Fruit fly (Drosophila melanogaster) whole organism, embryonic: ENCODE results near the gene holn1.

Experiments
- BEAF-32 ChIP-seq: fragments of 200-800 bp; sonication (Bioruptor generic); optimal IDR thresholded peaks from 3 replicates; lab custom pipeline; 2017; ENCODE audit warnings: missing biosample characterization, missing genetic modification characterization, mild to moderate bottlenecking, moderate library complexity, missing genetic modification reagents
- Bgb ChIP-seq: fragments of 200-800 bp; sonication (Bioruptor generic); IDR thresholded peaks from 2 replicates; pipeline ENCODE4 v1.3.6; 2022; ENCODE audit warnings: missing biosample characterization, missing genetic modification characterization; ENCODE audit not compliant: partially characterized antibody
- CG11723 ChIP-seq: fragments of 200-800 bp; sonication (Bioruptor generic); optimal IDR thresholded peaks from 2 replicates; lab custom pipeline; 2017; ENCODE audit warnings: missing biosample characterization, mild to moderate bottlenecking, missing genetic modification characterization
- CG1233 ChIP-seq: fragments of 200-800 bp; sonication (Bioruptor generic); optimal IDR thresholded peaks from 4 replicates; lab custom pipeline; 2018; ENCODE audit warnings: missing biosample characterization, mild to moderate bottlenecking, missing genetic modification characterization
- CG1647 ChIP-seq: fragments of 200-800 bp; sonication (Bioruptor generic); optimal IDR thresholded peaks from 3 replicates; lab custom pipeline; 2016; ENCODE audit warnings: missing biosample characterization, missing genetic modification characterization
- CG17328 ChIP-seq: fragments of 200-800 bp; sonication (Bioruptor generic); IDR thresholded peaks from 2 replicates; pipeline ENCODE4 v1.3.6; 2022; ENCODE audit warnings: missing biosample characterization, missing genetic modification characterization
- CG17802 ChIP-seq: fragments of 200-800 bp; sonication (Bioruptor generic); optimal IDR thresholded peaks from 2 replicates; lab custom pipeline; 2018; ENCODE audit warnings: missing biosample characterization, mild to moderate bottlenecking, missing genetic modification characterization, moderate library complexity
- CG2202 ChIP-seq: fragments of 200-800 bp; sonication (Bioruptor generic); optimal IDR thresholded peaks from 2 replicates; lab custom pipeline; 2018; ENCODE audit warnings: missing biosample characterization, mild to moderate bottlenecking, missing genetic modification characterization
- CG31365 ChIP-seq: fragments of 200-800 bp; sonication (Bioruptor generic); optimal IDR thresholded peaks from 2 replicates; lab custom pipeline; 2018; ENCODE audit warnings: missing biosample characterization, mild to moderate bottlenecking, missing genetic modification characterization
- CG3163 ChIP-seq: fragments of 200-800 bp; sonication (Bioruptor generic); optimal IDR thresholded peaks from 3 replicates; lab custom pipeline; 2016; ENCODE audit warnings: missing biosample characterization, missing genetic modification characterization
- CG33213 ChIP-seq: fragments of 200-800 bp; sonication (Bioruptor generic); optimal IDR thresholded peaks from 3 replicates; lab custom pipeline; 2016; ENCODE audit warnings: missing biosample characterization, missing genetic modification characterization
- CG34224 ChIP-seq: fragments of 200-800 bp; sonication (Bioruptor generic); IDR thresholded peaks from 3 replicates; pipeline ENCODE4 v1.3.6; 2022; ENCODE audit warnings: missing biosample characterization, missing genetic modification characterization; ENCODE audit not compliant: partially characterized antibody
- CG6813 ChIP-seq: fragments of 200-800 bp; sonication (Bioruptor generic); optimal IDR thresholded peaks from 2 replicates; lab custom pipeline; 2017; ENCODE audit warnings: missing biosample characterization, missing genetic modification characterization, mild to moderate bottlenecking, moderate library complexity, missing genetic modification reagents
- CG7745 ChIP-seq: fragments of 200-800 bp; sonication (Bioruptor generic); optimal IDR thresholded peaks from 2 replicates; lab custom pipeline; 2018; ENCODE audit warnings: missing biosample characterization, mild to moderate bottlenecking, missing genetic modification characterization, moderate library complexity
- CG8089 ChIP-seq: fragments of 200-800 bp; sonication (Bioruptor generic); optimal IDR thresholded peaks from 3 replicates; lab custom pipeline; 2016; ENCODE audit warnings: missing biosample characterization, missing genetic modification characterization
- CG8281 ChIP-seq: fragments of 200-800 bp; sonication (Bioruptor generic); optimal IDR thresholded peaks from 2 replicates; lab custom pipeline; 2018; ENCODE audit warnings: missing biosample characterization, mild to moderate bottlenecking, missing genetic modification characterization, moderate library complexity
- CG8765 ChIP-seq: fragments of 200-800 bp; sonication (Bioruptor generic); IDR thresholded peaks from 2 replicates; pipeline ENCODE4 v1.3.6; 2022; ENCODE audit warnings: missing biosample characterization, missing genetic modification characterization
- D ChIP-seq, 2 experiments: fragments of 200-800 bp in 1 of 2; fragments of >200 bp in 1 of 2; sonication (Bioruptor generic) in 1 of 2; optimal IDR thresholded peaks; 2 replicates in 1 of 2; 3 replicates in 1 of 2; lab custom pipeline; 2017; ENCODE audit warnings: mild to moderate bottlenecking in 1 of 2, missing biosample characterization in 1 of 2, missing genetic modification characterization in 1 of 2, missing genetic modification reagents in 1 of 2
- Doc3 ChIP-seq: fragments of 200-800 bp; sonication (Bioruptor generic); IDR thresholded peaks from 3 replicates; pipeline ENCODE4 v1.3.6; 2022; ENCODE audit warnings: missing biosample characterization, missing genetic modification characterization; ENCODE audit not compliant: partially characterized antibody
- Ets97D ChIP-seq: fragments of 200-800 bp; sonication (Bioruptor generic); optimal IDR thresholded peaks from 3 replicates; lab custom pipeline; 2016; ENCODE audit warnings: missing biosample characterization, missing genetic modification characterization
- GATAe ChIP-seq: fragments of 200-800 bp; sonication (Bioruptor generic); conservative IDR thresholded peaks from 2 replicates; pipeline ENCODE4 v1.3.6; 2022; ENCODE audit warnings: missing biosample characterization, missing genetic modification characterization
- MBD-R2 ChIP-seq: fragments of 200-800 bp; sonication (Bioruptor generic); IDR thresholded peaks from 2 replicates; pipeline ENCODE4 v1.3.6; 2022; ENCODE audit warnings: missing biosample characterization, missing genetic modification characterization
- Myb ChIP-seq: fragments of 200-800 bp; sonication (Bioruptor generic); optimal IDR thresholded peaks from 2 replicates; lab custom pipeline; 2016; ENCODE audit warnings: missing biosample characterization, missing genetic modification characterization
- NfI ChIP-seq: fragments of 200-800 bp; sonication (Bioruptor generic); optimal IDR thresholded peaks from 3 replicates; lab custom pipeline; 2018; ENCODE audit warnings: missing biosample characterization, mild to moderate bottlenecking, missing genetic modification characterization, moderate library complexity
- Poxn ChIP-seq: fragments of 200-800 bp; sonication (Bioruptor generic); IDR thresholded peaks from 2 replicates; pipeline ENCODE4 v1.3.6; 2022; ENCODE audit warnings: missing biosample characterization, missing genetic modification characterization
- Rfx ChIP-seq: fragments of 200-800 bp; sonication (Bioruptor generic); IDR thresholded peaks from 2 replicates; pipeline ENCODE4 v1.3.6; 2022; ENCODE audit warnings: missing biosample characterization, missing genetic modification characterization
- Rx ChIP-seq: fragments of 200-800 bp; sonication (Bioruptor generic); IDR thresholded peaks from 2 replicates; pipeline ENCODE4 v1.3.6; 2022; ENCODE audit warnings: missing biosample characterization, missing genetic modification characterization
- Scr ChIP-seq: fragments of 200-800 bp; sonication (Bioruptor generic); IDR thresholded peaks from 2 replicates; pipeline ENCODE4 v1.3.6; 2022; ENCODE audit warnings: missing biosample characterization, missing genetic modification characterization; ENCODE audit not compliant: partially characterized antibody
- Ssrp ChIP-seq: fragments of 200-800 bp; sonication (Bioruptor generic); optimal IDR thresholded peaks from 2 replicates; lab custom pipeline; 2018; ENCODE audit warnings: missing biosample characterization, mild to moderate bottlenecking, missing genetic modification characterization, moderate library complexity
- amos ChIP-seq: fragments of 200-800 bp; sonication (Bioruptor generic); IDR thresholded peaks from 2 replicates; pipeline ENCODE4 v1.3.6; 2022; ENCODE audit warnings: missing biosample characterization, missing genetic modification characterization; ENCODE audit not compliant: partially characterized antibody
- chif ChIP-seq, 2 experiments: fragments of 200-800 bp; sonication (Bioruptor generic); optimal IDR thresholded peaks; 3 replicates each; lab custom pipeline; 2016; ENCODE audit warnings: missing biosample characterization in 2 of 2, missing genetic modification characterization in 2 of 2
- crc ChIP-seq: fragments of 200-800 bp; sonication (Bioruptor generic); optimal IDR thresholded peaks from 2 replicates; lab custom pipeline; 2016; ENCODE audit warnings: missing biosample characterization, missing genetic modification characterization
- cwo ChIP-seq: fragments of 200-800 bp; sonication (Bioruptor generic); optimal IDR thresholded peaks from 3 replicates; lab custom pipeline; 2017; ENCODE audit warnings: missing biosample characterization, missing genetic modification characterization, mild to moderate bottlenecking, moderate library complexity, missing genetic modification reagents
- da ChIP-seq: fragments of 200-800 bp; sonication (Bioruptor generic); optimal IDR thresholded peaks from 2 replicates; lab custom pipeline; 2016; ENCODE audit warnings: missing biosample characterization, missing genetic modification characterization
- dm ChIP-seq: fragments of 200-800 bp; sonication (Bioruptor generic); optimal IDR thresholded peaks from 3 replicates; lab custom pipeline; 2016; ENCODE audit warnings: missing biosample characterization, missing genetic modification characterization
- dysf ChIP-seq: fragments of 200-800 bp; sonication (Bioruptor generic); IDR thresholded peaks from 3 replicates; pipeline ENCODE4 v1.3.6; 2022; ENCODE audit warnings: missing biosample characterization, missing genetic modification characterization
- ewg ChIP-seq: fragments of 200-800 bp; sonication (Bioruptor generic); optimal IDR thresholded peaks from 3 replicates; lab custom pipeline; 2017; ENCODE audit warnings: mild to moderate bottlenecking, missing biosample characterization, missing genetic modification reagents, missing genetic modification characterization
- fd3F ChIP-seq: fragments of 200-800 bp; sonication (Bioruptor generic); optimal IDR thresholded peaks from 2 replicates; lab custom pipeline; 2018; ENCODE audit warnings: missing biosample characterization, mild to moderate bottlenecking, missing genetic modification characterization, moderate library complexity
- gsb-n ChIP-seq: fragments of 200-800 bp; sonication (Bioruptor generic); optimal IDR thresholded peaks from 3 replicates; lab custom pipeline; 2018; ENCODE audit warnings: missing biosample characterization, mild to moderate bottlenecking, missing genetic modification characterization
- kah ChIP-seq: fragments of 200-800 bp; sonication (Bioruptor generic); optimal IDR thresholded peaks from 2 replicates; lab custom pipeline; 2018; ENCODE audit warnings: missing biosample characterization, mild to moderate bottlenecking, missing genetic modification characterization
- kay ChIP-seq: fragments of 200-800 bp; sonication (Bioruptor generic); optimal IDR thresholded peaks from 2 replicates; lab custom pipeline; 2016; ENCODE audit warnings: missing biosample characterization, missing genetic modification characterization
- p53 ChIP-seq: fragments of 200-800 bp; sonication (Bioruptor generic); optimal IDR thresholded peaks from 2 replicates; lab custom pipeline; 2016; ENCODE audit warnings: missing biosample characterization, missing genetic modification characterization
- scrt ChIP-seq: fragments of 200-800 bp; sonication (Bioruptor generic); optimal IDR thresholded peaks from 2 replicates; lab custom pipeline; 2018; ENCODE audit warnings: missing biosample characterization, mild to moderate bottlenecking, missing genetic modification characterization, moderate library complexity
- sim ChIP-seq: fragments of 200-800 bp; sonication (Bioruptor generic); IDR thresholded peaks from 2 replicates; pipeline ENCODE4 v1.3.6; 2022; ENCODE audit warnings: missing biosample characterization, missing genetic modification characterization
- toy ChIP-seq: fragments of 200-800 bp; sonication (Bioruptor generic); IDR thresholded peaks from 2 replicates; pipeline ENCODE4 v1.3.6; 2022; ENCODE audit warnings: missing biosample characterization, missing genetic modification characterization
- unc-4 ChIP-seq: fragments of 200-800 bp; sonication (Bioruptor generic); IDR thresholded peaks from 2 replicates; pipeline ENCODE4 v1.3.6; 2022; ENCODE audit warnings: missing biosample characterization, missing genetic modification characterization; ENCODE audit not compliant: partially characterized antibody
- wor ChIP-seq: fragments of 200-800 bp; sonication (Bioruptor generic); IDR thresholded peaks from 2 replicates; pipeline ENCODE4 v1.3.6; 2022; ENCODE audit warnings: missing biosample characterization, missing genetic modification characterization
- zfh1 ChIP-seq: fragments of 200-800 bp; sonication (Bioruptor generic); IDR thresholded peaks from 3 replicates; pipeline ENCODE4 v1.3.6; 2022; ENCODE audit warnings: missing biosample characterization, missing genetic modification characterization
- zfh2 ChIP-seq: fragments of 200-800 bp; sonication (Bioruptor generic); optimal IDR thresholded peaks from 2 replicates; lab custom pipeline; 2016; ENCODE audit warnings: missing biosample characterization, missing genetic modification characterization

The holn1 gene

DNA sequence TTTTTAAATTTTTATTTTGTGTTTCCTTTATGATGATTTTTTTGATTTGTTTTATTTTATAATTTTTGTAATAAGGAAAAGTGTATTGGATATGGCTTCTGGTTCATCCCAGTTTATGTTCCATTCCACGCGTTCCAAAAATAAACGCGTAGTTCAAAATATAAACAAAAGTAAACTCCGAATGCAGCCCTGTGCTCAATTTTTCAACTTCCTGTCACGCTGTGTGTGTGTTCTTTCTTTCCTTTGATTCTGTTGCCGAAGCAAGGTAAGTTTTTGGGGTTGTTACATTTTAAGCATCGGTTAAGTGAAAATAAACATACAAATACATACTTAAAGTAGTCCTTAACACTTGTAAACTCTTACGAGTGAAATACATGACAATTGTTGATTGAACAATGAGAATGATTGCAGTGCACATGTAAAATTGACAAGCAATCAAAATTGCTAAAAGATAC, 27.6 kb upstream of the holn1 start, which contains the start of the genes Ip259 and RpS27A (continued):
- TF ChIP-seq gsb-n: peak; percentile 67
- peak; percentile 83 for TF ChIP-seq CG6813 (GFP tag; lab: Kevin White, UChicago)
- peak; percentile 16; the same call in 1 of the 2 replicates for TF ChIP-seq Bgb (GFP tag; lab: Robert Waterston, UW)
- peak; percentile 62 for TF ChIP-seq p53 (GFP tag; lab: Kevin White, UChicago)
- peak; percentile 38; the same call in 1 of the 2 replicates for TF ChIP-seq amos (GFP tag; lab: Robert Waterston, UW)
- TF ChIP-seq kah (GFP tag; lab: Kevin White, UChicago): peak; percentile 59
- peak; percentile 48; the same call in 1 of the 2 replicates for TF ChIP-seq MBD-R2 (GFP tag; lab: Robert Waterston, UW)
- peak; percentile 86; the same call in 1 of the 2 replicates for TF ChIP-seq Rfx (GFP tag; lab: Robert Waterston, UW)
- TF ChIP-seq Rx (GFP tag; lab: Robert Waterston, UW): no peak; the same call in 1 of the 2 replicates
- peak; percentile 96 for TF ChIP-seq dm (GFP tag; lab: Kevin White, UChicago)
- peak; percentile 56 for TF ChIP-seq crc (GFP tag; lab: Kevin White, UChicago)
- TF ChIP-seq CG3163 (GFP tag; lab: Kevin White, UChicago): peak; percentile 43
- peak; percentile 47 for TF ChIP-seq CG8281 (tag; lab: Kevin White, UChicago)
- peak; percentile 57 for TF ChIP-seq zfh2 (GFP tag; lab: Kevin White, UChicago)
- TF ChIP-seq NfI (GFP tag; lab: Kevin White, UChicago): peak; percentile 93
- peak; percentile 52 for TF ChIP-seq Ssrp (tag; lab: Kevin White, UChicago)
- TF ChIP-seq CG31365 (tag; lab: Kevin White, UChicago): peak; percentile 42
- TF ChIP-seq scrt (GFP tag; lab: Kevin White, UChicago): peak; percentile 74
- peak; percentile 53 to 75 for TF ChIP-seq chif (GFP tag; optimal IDR thresholded peaks at IDR 0.05; lab: Kevin White, UChicago)
- TF ChIP-seq dysf (GFP tag; lab: Robert Waterston, UW): peak; percentile 77; the same call in 1 of the 3 replicates
- TF ChIP-seq Poxn: no peak
- TF ChIP-seq D (optimal IDR thresholded peaks at IDR 0.05; lab: Kevin White, UChicago): no peak
- TF ChIP-seq D (GFP tag; optimal IDR thresholded peaks at IDR 0.05; lab: Kevin White, UChicago): peak; percentile 62
- peak; percentile 64 for TF ChIP-seq ewg (GFP tag; lab: Kevin White, UChicago)
- TF ChIP-seq CG33213 (GFP tag; lab: Kevin White, UChicago): peak; percentile 88
- TF ChIP-seq CG17328 (GFP tag; lab: Robert Waterston, UW): peak; percentile 87
- no peak for TF ChIP-seq kay (GFP tag; lab: Kevin White, UChicago)
- peak; percentile 58 for TF ChIP-seq fd3F
- peak; percentile 64; the same call in 1 of the 2 replicates for TF ChIP-seq sim (GFP tag; lab: Robert Waterston, UW)
- TF ChIP-seq BEAF-32: peak; percentile 40
- no peak for TF ChIP-seq CG7745 (tag; lab: Kevin White, UChicago)
- TF ChIP-seq CG2202 (tag; lab: Kevin White, UChicago): peak; percentile 57
- TF ChIP-seq CG8089 (GFP tag; lab: Kevin White, UChicago): peak; percentile 85
- TF ChIP-seq wor (GFP tag; lab: Robert Waterston, UW): no peak
- peak; percentile 99 for TF ChIP-seq Ets97D (GFP tag; lab: Kevin White, UChicago)
- no peak for TF ChIP-seq toy (GFP tag; lab: Robert Waterston, UW)
- peak; percentile 89 for TF ChIP-seq CG1233 (GFP tag; lab: Kevin White, UChicago)
- TF ChIP-seq unc-4 (GFP tag; lab: Robert Waterston, UW): no peak
- no peak for TF ChIP-seq GATAe (GFP tag; lab: Robert Waterston, UW)
- peak; percentile 95 for TF ChIP-seq da (GFP tag; lab: Kevin White, UChicago)
- peak; percentile 96 for TF ChIP-seq CG17802 (tag; lab: Kevin White, UChicago)
- 0 out of 2 replicates have a peak, but pooled peaks have one; percentile 48 for TF ChIP-seq CG8765 (GFP tag; lab: Robert Waterston, UW)
- TF ChIP-seq Myb (GFP tag; lab: Kevin White, UChicago): peak; percentile 42
- TF ChIP-seq Scr (GFP tag; lab: Robert Waterston, UW): no peak
- no peak for TF ChIP-seq cwo (GFP tag; lab: Kevin White, UChicago)
- TF ChIP-seq Doc3: no peak
- TF ChIP-seq CG11723: peak; percentile 98
- peak; percentile 64 for TF ChIP-seq CG1647
- no peak; the same call in 2 of the 3 replicates for TF ChIP-seq CG34224 (GFP tag; lab: Robert Waterston, UW)
- TF ChIP-seq zfh1: peak; percentile 90
